Fruit fly (Drosophila melanogaster): ENCODE measurements around the gene side-II.

Gene side-II

dm6 chr2L:15001847-15002246 lies 29.7 kb upstream of the side-II start (continued):
- no peak for TF ChIP-seq Eip74EF (GFP tag; optimal IDR thresholded peaks at IDR 0.05)
- TF ChIP-seq CG11695 (GFP tag; IDR thresholded peaks at IDR 0.05) = peak; percentile 74
- no peak for TF ChIP-seq CG11247 (GFP tag; IDR thresholded peaks at IDR 0.05)
- peak; percentile 37 for TF ChIP-seq CG2678 (tag; optimal IDR thresholded peaks at IDR 0.05)
- TF ChIP-seq Hmr (GFP tag; optimal IDR thresholded peaks at IDR 0.05) = no peak
- 0 out of 2 replicates have a peak, but pooled peaks have one; percentile 25 for TF ChIP-seq Rfx (GFP tag; IDR thresholded peaks at IDR 0.05)
- no peak for TF ChIP-seq CG1602 (GFP tag; optimal IDR thresholded peaks at IDR 0.05)
- peak; percentile 12 for TF ChIP-seq ind (GFP tag; optimal IDR thresholded peaks at IDR 0.05)
- no peak for TF ChIP-seq CG3726 (GFP tag; IDR thresholded peaks at IDR 0.05)
- peak; percentile 20 for TF ChIP-seq gem (tag; optimal IDR thresholded peaks at IDR 0.05)
- no peak for TF ChIP-seq Oli (tag; optimal IDR thresholded peaks at IDR 0.05)
- TF ChIP-seq CG11723 (GFP tag; optimal IDR thresholded peaks at IDR 0.05) = no peak
- peak; percentile 28; the same call in 1 of the 2 replicates for TF ChIP-seq slbo (GFP tag; IDR thresholded peaks at IDR 0.05)
- peak; percentile 33 for TF ChIP-seq CG15269 (tag; optimal IDR thresholded peaks at IDR 0.05)
- no peak for TF ChIP-seq pan (optimal IDR thresholded peaks at IDR 0.05)
- peak in 1 of 2 experiments; percentile 53 for TF ChIP-seq pan (GFP tag; optimal IDR thresholded peaks at IDR 0.05 in 1 of 2, IDR thresholded peaks at IDR 0.05 in 1 of 2)
- TF ChIP-seq Hr51 (GFP tag; optimal IDR thresholded peaks at IDR 0.05) = peak in 1 of 2 experiments; percentile 45
- TF ChIP-seq Med (GFP tag) = peak; percentile 51
- TF ChIP-seq CG7839 (tag; optimal IDR thresholded peaks at IDR 0.05) = peak; percentile 12
- no peak for TF ChIP-seq TFAM (GFP tag; optimal IDR thresholded peaks at IDR 0.05)

DNA sequence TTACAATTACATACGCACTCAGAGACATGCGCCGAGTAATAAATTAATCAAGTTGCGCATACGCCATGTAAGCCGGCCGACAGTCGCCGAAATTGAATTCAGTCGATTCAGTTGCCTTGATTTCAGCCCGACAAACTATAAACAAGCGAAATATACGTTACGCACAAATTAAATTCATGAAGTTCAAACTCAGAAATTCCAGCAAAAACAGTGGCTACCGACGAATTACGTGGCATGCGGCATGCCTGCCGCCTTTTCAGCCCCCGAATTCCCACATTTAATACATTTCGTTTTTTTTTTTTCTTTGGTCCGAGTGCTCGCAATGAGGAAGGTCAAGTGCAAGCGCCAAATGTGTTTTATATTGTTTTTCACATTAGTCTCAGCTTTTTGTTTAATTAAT lies 28.3 kb upstream of the side-II start:
- TF ChIP-seq fd102C (GFP tag; optimal IDR thresholded peaks at IDR 0.05) (no peak), sima (GFP tag; optimal IDR thresholded peaks at IDR 0.05) (no peak), CG10366 (GFP tag; IDR thresholded peaks at IDR 0.05) (no peak), Dip2 (GFP tag; IDR thresholded peaks at IDR 0.05) (no peak), CG6765 (GFP tag; optimal IDR thresholded peaks at IDR 0.05) (no peak), CG10274 (GFP tag; optimal IDR thresholded peaks at IDR 0.05) (no peak), CG10654 (GFP tag; optimal IDR thresholded peaks at IDR 0.05) (no peak), CG3995 (GFP tag; optimal IDR thresholded peaks at IDR 0.05) (no peak), CG4820 (GFP tag; optimal IDR thresholded peaks at IDR 0.05) (no peak), sens (GFP tag) (no peak), CG2202 (tag; optimal IDR thresholded peaks at IDR 0.05) (no peak), scrt (GFP tag; optimal IDR thresholded peaks at IDR 0.05) (no peak), otp (GFP tag; IDR thresholded peaks at IDR 0.05) (no peak), Rfx (GFP tag; IDR thresholded peaks at IDR 0.05) (no peak), CG9609 (GFP tag; optimal IDR thresholded peaks at IDR 0.05) (no peak), CG11723 (GFP tag; optimal IDR thresholded peaks at IDR 0.05) (no peak), Ets65A (GFP tag) (peak; percentile 3), fd96Cb (tag; optimal IDR thresholded peaks at IDR 0.05) (no peak), seq (GFP tag; IDR thresholded peaks at IDR 0.05) (no peak), chinmo (GFP tag; IDR thresholded peaks at IDR 0.05; ENCODE audit: partially characterized antibody) (0 out of 4 replicates have a peak, but pooled peaks have one; percentile 67), CG17829 (tag; optimal IDR thresholded peaks at IDR 0.05) (no peak), CG7372 (GFP tag; IDR thresholded peaks at IDR 0.05) (0 out of 2 replicates have a peak, but pooled peaks have one; percentile 15), CG8359 (GFP tag; optimal IDR thresholded peaks at IDR 0.05; ENCODE audit: borderline replicate concordance) (no peak), jigr1 (GFP tag; IDR thresholded peaks at IDR 0.05) (no peak), Side (GFP tag; optimal IDR thresholded peaks at IDR 0.05) (no peak), dmrt99B (tag; optimal IDR thresholded peaks at IDR 0.05) (no peak), gfzf (GFP tag; optimal IDR thresholded peaks at IDR 0.05) (no peak), gcm (GFP tag; optimal IDR thresholded peaks at IDR 0.05) (no peak), H15 (GFP tag; IDR thresholded peaks at IDR 0.05) (no peak), CG18599 (GFP tag; optimal IDR thresholded peaks at IDR 0.05) (no peak), CG15601 (tag; optimal IDR thresholded peaks at IDR 0.05) (no peak), ERR (GFP tag; optimal IDR thresholded peaks at IDR 0.05) (no peak), az2 (GFP tag; optimal IDR thresholded peaks at IDR 0.05) (no peak)

Measured in whole organism, embryonic.